Fruit fly (Drosophila melanogaster) whole organism, pupa: Measurements from ENCODE around the gene Ugt35C1.

Experiments used
- CG10348 ChIP-seq: fragments of 200-800 bp; sonication (Bioruptor generic); IDR thresholded peaks from 2 replicates; pipeline ENCODE4 v1.3.6; 2022; ENCODE audit warnings: missing biosample characterization, missing genetic modification characterization
- CG12605 ChIP-seq: fragments of 200-800 bp; sonication (Bioruptor generic); IDR thresholded peaks from 2 replicates; pipeline ENCODE4 v1.3.6; 2022; ENCODE audit warnings: missing biosample characterization, missing genetic modification characterization
- CG13204 ChIP-seq: fragments of 200-800 bp; sonication (Bioruptor generic); optimal IDR thresholded peaks from 2 replicates; lab custom pipeline; 2018; ENCODE audit warnings: missing biosample characterization, mild to moderate bottlenecking, missing genetic modification characterization, moderate library complexity
- CG14655 ChIP-seq: fragments of 200-800 bp; sonication (Bioruptor generic); optimal IDR thresholded peaks from 3 replicates; lab custom pipeline; 2017; ENCODE audit warnings: mild to moderate bottlenecking, missing biosample characterization, missing genetic modification reagents, missing genetic modification characterization
- CG15710 ChIP-seq: fragments of 200-800 bp; sonication (Bioruptor generic); optimal IDR thresholded peaks from 2 replicates; lab custom pipeline; 2018; ENCODE audit warnings: missing biosample characterization, mild to moderate bottlenecking, missing genetic modification characterization, moderate library complexity
- CG17806 ChIP-seq: fragments of 200-800 bp; sonication (Bioruptor generic); optimal IDR thresholded peaks from 2 replicates; lab custom pipeline; 2018; ENCODE audit warnings: missing biosample characterization, mild to moderate bottlenecking, missing genetic modification characterization, moderate library complexity
- CG32121 ChIP-seq: fragments of 200-800 bp; sonication (Bioruptor generic); IDR thresholded peaks from 2 replicates; pipeline ENCODE4 v1.3.6; 2022; ENCODE audit warnings: missing biosample characterization, missing genetic modification characterization
- CG34367 ChIP-seq: fragments of 200-800 bp; sonication (Bioruptor generic); optimal IDR thresholded peaks from 2 replicates; lab custom pipeline; 2018; ENCODE audit warnings: missing biosample characterization, mild to moderate bottlenecking, missing genetic modification characterization
- CG4496 ChIP-seq: fragments of 200-800 bp; sonication (Bioruptor generic); IDR thresholded peaks from 3 replicates; pipeline ENCODE4 v1.3.6; 2022; ENCODE audit warnings: missing biosample characterization, missing genetic modification characterization
- CG8159 ChIP-seq: fragments of 200-800 bp; sonication (Bioruptor generic); optimal IDR thresholded peaks from 3 replicates; lab custom pipeline; 2018; ENCODE audit warnings: missing biosample characterization, mild to moderate bottlenecking, missing genetic modification characterization, moderate library complexity
- CG8301 ChIP-seq: fragments of 200-800 bp; sonication (Bioruptor generic); optimal IDR thresholded peaks from 2 replicates; lab custom pipeline; 2018; ENCODE audit warnings: missing biosample characterization, mild to moderate bottlenecking, missing genetic modification characterization
- CG9948 ChIP-seq: fragments of 200-800 bp; sonication (Bioruptor generic); optimal IDR thresholded peaks from 2 replicates; lab custom pipeline; 2018; ENCODE audit warnings: missing biosample characterization, mild to moderate bottlenecking, missing genetic modification characterization, moderate library complexity
- D1 ChIP-seq: fragments of 200-800 bp; sonication (Bioruptor generic); optimal IDR thresholded peaks from 2 replicates; lab custom pipeline; 2018; ENCODE audit warnings: missing biosample characterization, mild to moderate bottlenecking, missing genetic modification characterization, moderate library complexity
- EcR ChIP-seq: fragments of 200-800 bp; sonication (Bioruptor generic); optimal IDR thresholded peaks from 3 replicates; lab custom pipeline; 2019; ENCODE audit warnings: missing biosample characterization, missing genetic modification characterization, mild to moderate bottlenecking, moderate library complexity, missing genetic modification reagents
- Ets98B ChIP-seq: fragments of 200-800 bp; sonication (Bioruptor generic); IDR thresholded peaks from 2 replicates; pipeline ENCODE4 v1.3.6; 2022; ENCODE audit warnings: missing biosample characterization, missing genetic modification characterization
- Pif1A ChIP-seq: fragments of 200-800 bp; sonication (Bioruptor generic); optimal IDR thresholded peaks from 3 replicates; lab custom pipeline; 2016; ENCODE audit warnings: missing biosample characterization, missing genetic modification characterization
- Pif1B ChIP-seq: fragments of 200-800 bp; sonication (Bioruptor generic); optimal IDR thresholded peaks from 3 replicates; lab custom pipeline; 2016; ENCODE audit warnings: missing biosample characterization, missing genetic modification characterization
- Snoo ChIP-seq: fragments of 200-800 bp; sonication (Bioruptor generic); optimal IDR thresholded peaks from 3 replicates; lab custom pipeline; 2017; ENCODE audit warnings: missing biosample characterization, mild to moderate bottlenecking, missing genetic modification characterization, inconsistent platforms
- fd96Ca ChIP-seq: fragments of 200-800 bp; sonication (Bioruptor generic); IDR thresholded peaks from 3 replicates; pipeline ENCODE4 v1.3.6; 2022; ENCODE audit warnings: missing biosample characterization, missing genetic modification characterization
- gl ChIP-seq: fragments of 200-800 bp; sonication (Bioruptor generic); optimal IDR thresholded peaks from 2 replicates; lab custom pipeline; 2018; ENCODE audit warnings: missing biosample characterization, mild to moderate bottlenecking, missing genetic modification characterization
- rn ChIP-seq: fragments of 200-800 bp; sonication (Bioruptor generic); IDR thresholded peaks from 2 replicates; pipeline ENCODE4 v1.3.6; 2022; ENCODE audit warnings: missing biosample characterization, missing genetic modification characterization

Ugt35C1 gene

DNA sequence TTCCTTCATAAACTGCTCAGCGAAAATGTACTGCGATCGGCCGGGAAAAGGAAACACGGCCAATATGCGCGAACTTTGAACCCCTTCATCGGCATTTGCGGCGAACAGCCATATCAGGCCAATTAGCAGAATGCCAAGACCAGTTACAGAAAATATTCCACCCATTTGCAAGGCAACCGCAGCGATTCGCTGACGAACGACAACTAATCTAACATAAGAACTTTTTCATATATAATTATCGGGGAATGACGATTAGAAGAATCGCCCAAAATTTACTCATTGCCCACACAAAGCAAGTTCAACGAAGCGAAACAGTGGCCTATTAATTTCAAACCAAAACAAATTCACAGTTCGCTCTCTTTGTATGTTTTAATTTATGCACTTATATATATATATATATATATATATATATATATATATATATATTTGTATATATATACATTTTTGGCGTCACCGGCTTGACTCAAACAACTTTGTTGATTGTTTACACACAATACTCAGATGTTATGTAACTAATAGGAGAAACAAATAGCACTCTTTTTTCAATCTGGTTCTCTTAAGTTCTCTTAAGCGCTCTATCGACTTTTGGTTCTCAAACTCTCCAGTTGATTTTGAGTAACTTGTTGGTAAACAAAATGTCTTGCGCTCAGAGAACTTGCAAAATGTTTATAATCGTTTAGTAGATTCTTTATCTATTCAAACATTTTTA, 44.5 kb upstream of the Ugt35C1 start, which contains the start of gene Ugt35A1:
Gene Ugt35A1 (minus strand): TSS at position 205 of the 709 bp plus-strand sequence.
- TF ChIP-seq gl = no peak
- TF ChIP-seq CG32121 = no peak
- TF ChIP-seq CG17806 (tag; lab: Kevin White, UChicago) = no peak
- no peak for TF ChIP-seq CG8301 (tag; lab: Kevin White, UChicago)
- no peak for TF ChIP-seq CG8159 (tag; lab: Kevin White, UChicago)
- no peak for TF ChIP-seq Pif1B (GFP tag; lab: Kevin White, UChicago)
- TF ChIP-seq Ets98B = no peak
- TF ChIP-seq CG9948 (tag; lab: Kevin White, UChicago) = no peak
- no peak for TF ChIP-seq Snoo (tag; lab: Kevin White, UChicago)
- no peak for TF ChIP-seq CG12605 (GFP tag; lab: Robert Waterston, UW)

DNA sequence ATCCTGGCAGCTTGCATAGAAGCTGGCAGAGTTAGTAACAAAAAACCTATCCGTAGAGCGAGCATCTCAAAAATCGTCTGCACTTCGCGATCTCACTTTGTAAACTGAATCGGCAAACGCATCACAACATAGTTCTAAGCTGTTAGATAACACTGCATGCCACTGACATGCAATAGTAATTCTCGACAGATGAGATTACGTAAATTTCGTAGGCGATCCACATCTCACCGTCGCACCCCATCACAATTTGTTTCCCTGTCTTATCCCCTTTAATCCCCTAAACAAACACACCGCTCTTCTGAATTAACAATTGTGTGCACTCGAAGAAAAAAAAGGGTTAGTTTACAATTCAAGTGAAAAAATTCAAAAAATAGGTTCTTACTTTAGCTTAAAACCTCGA, 42.0 kb upstream of the Ugt35C1 start, which contains the start of gene Ugt35B1:
Gene Ugt35B1 (minus strand): TSS at position 101 of the 400 bp plus-strand sequence.
- TF ChIP-seq CG8159 (tag; lab: Kevin White, UChicago) (no peak), Pif1A (GFP tag; lab: Kevin White, UChicago) (no peak), Pif1B (GFP tag; lab: Kevin White, UChicago) (no peak), CG4496 (no peak), CG10348 (GFP tag; lab: Robert Waterston, UW) (no peak), fd96Ca (no peak), D1 (tag; lab: Kevin White, UChicago) (no peak), gl (no peak), EcR (no peak), CG15710 (tag; lab: Kevin White, UChicago) (no peak), CG13204 (GFP tag; lab: Kevin White, UChicago) (no peak), CG8301 (tag; lab: Kevin White, UChicago) (no peak), Ets98B (no peak), CG17806 (tag; lab: Kevin White, UChicago) (no peak), CG9948 (tag; lab: Kevin White, UChicago) (no peak), Snoo (tag; lab: Kevin White, UChicago) (no peak), CG34367 (tag; lab: Kevin White, UChicago) (no peak)

- no peak for TF ChIP-seq rn (GFP tag; lab: Robert Waterston, UW)
- TF ChIP-seq Ets98B = no peak
- no peak for TF ChIP-seq CG32121
- TF ChIP-seq Pif1B (GFP tag; lab: Kevin White, UChicago) = no peak
- TF ChIP-seq D1 (tag; lab: Kevin White, UChicago) = no peak
- no peak for TF ChIP-seq Pif1A (GFP tag; lab: Kevin White, UChicago)
- TF ChIP-seq CG14655 (GFP tag; lab: Kevin White, UChicago) = no peak
- TF ChIP-seq CG15710 (tag; lab: Kevin White, UChicago) = no peak
- no peak for TF ChIP-seq Snoo (tag; lab: Kevin White, UChicago)
- no peak for TF ChIP-seq CG9948 (tag; lab: Kevin White, UChicago)
- TF ChIP-seq CG8301 (tag; lab: Kevin White, UChicago) = no peak
- TF ChIP-seq CG8159 (tag; lab: Kevin White, UChicago) = no peak
- TF ChIP-seq gl = no peak
- TF ChIP-seq CG34367 (tag; lab: Kevin White, UChicago) = no peak
- no peak for TF ChIP-seq fd96Ca
Observed at dm6 chr3R:11167931-11168465, 39.9 kb upstream of the Ugt35C1 start, which contains the start of gene Ugt35E2. Gene Ugt35E2 (minus strand): TSS chr3R:11167981.

DNA sequence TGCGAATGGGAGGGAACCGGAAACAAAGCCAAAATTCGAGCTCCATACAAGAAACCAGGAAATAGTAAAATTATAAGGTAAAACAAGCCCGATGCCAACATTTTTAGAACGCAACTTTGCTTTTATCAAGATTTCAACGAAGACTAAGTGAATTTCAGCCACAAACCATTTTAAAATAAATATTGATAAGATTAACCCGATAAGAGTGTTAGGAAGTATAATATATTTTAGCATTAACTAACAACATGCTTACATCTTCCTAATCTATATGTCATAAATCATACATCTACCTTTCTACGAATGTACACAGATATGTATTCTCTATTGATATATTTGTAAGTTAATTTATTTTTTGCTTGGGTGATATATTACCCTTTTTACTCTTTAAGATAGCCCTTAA, 37.8 kb upstream of the Ugt35C1 start, which contains the start of gene Ugt35E1:
Gene Ugt35E1 (minus strand): TSS at position 101 of the 400 bp plus-strand sequence.
- TF ChIP-seq D1 (tag; lab: Kevin White, UChicago) (no peak), CG8301 (tag; lab: Kevin White, UChicago) (no peak), rn (GFP tag; lab: Robert Waterston, UW) (no peak), CG12605 (GFP tag; lab: Robert Waterston, UW) (no peak), Ets98B (no peak), EcR (no peak), CG9948 (tag; lab: Kevin White, UChicago) (no peak), Pif1A (GFP tag; lab: Kevin White, UChicago) (no peak), CG8159 (tag; lab: Kevin White, UChicago) (no peak), Pif1B (GFP tag; lab: Kevin White, UChicago) (no peak), CG34367 (tag; lab: Kevin White, UChicago) (no peak), gl (no peak), CG13204 (GFP tag; lab: Kevin White, UChicago) (no peak), CG4496 (no peak), CG14655 (GFP tag; lab: Kevin White, UChicago) (no peak), Snoo (tag; lab: Kevin White, UChicago) (no peak), CG10348 (GFP tag; lab: Robert Waterston, UW) (no peak), CG32121 (no peak), CG15710 (tag; lab: Kevin White, UChicago) (no peak), CG17806 (tag; lab: Kevin White, UChicago) (no peak)

dm6 chr3R:11160907-11161306, 32.8 kb upstream of the Ugt35C1 start, which contains the start of gene CG4757:
Gene CG4757 (plus strand): TSS chr3R:11161207.
- TF ChIP-seq gl = no peak

dm6 chr3R:11156858-11157257, 28.7 kb upstream of the Ugt35C1 start, which contains the start of gene Ugt302C1:
Gene Ugt302C1 (plus strand): TSS chr3R:11157098.
- TF ChIP-seq CG13204 (GFP tag; lab: Kevin White, UChicago) = no peak
- TF ChIP-seq CG4496 = peak; percentile 47; the same call in 1 of the 3 replicates
- TF ChIP-seq CG9948 (tag; lab: Kevin White, UChicago) = no peak
- 0 out of 2 replicates have a peak, but pooled peaks have one; percentile 23 for TF ChIP-seq CG32121
- TF ChIP-seq Pif1A (GFP tag; lab: Kevin White, UChicago) = no peak
- TF ChIP-seq Snoo (tag; lab: Kevin White, UChicago) = no peak
- TF ChIP-seq Ets98B = 0 out of 2 replicates have a peak, but pooled peaks have one; percentile 39
- no peak for TF ChIP-seq CG8159 (tag; lab: Kevin White, UChicago)
- no peak for TF ChIP-seq CG14655 (GFP tag; lab: Kevin White, UChicago)
- TF ChIP-seq, all 21 proteins: peak for 3
